Worm (Caenorhabditis elegans) whole organism, late embryonic: ENCODE measurements around the gene grl-30.

Experiments used
- F13H6.1 ChIP-seq: sonication (generic microtip); optimal IDR thresholded peaks from 2 replicates; lab custom pipeline; 2016; ENCODE audit warnings: missing genetic modification characterization, missing compliant biosample characterization
- Y22D7AL.16 ChIP-seq: sonication (generic microtip); optimal IDR thresholded peaks from 2 replicates; lab custom pipeline; 2016; ENCODE audit warnings: missing genetic modification characterization, missing compliant biosample characterization
- ahr-1 ChIP-seq: sonication (generic microtip); optimal IDR thresholded peaks from 2 replicates; lab custom pipeline; 2016; ENCODE audit warnings: missing genetic modification characterization, missing compliant biosample characterization
- ama-1 ChIP-seq: fragments of 150-350 bp; optimal IDR thresholded peaks from 2 replicates; lab custom pipeline; 2014
- ceh-14 ChIP-seq: sonication (generic microtip); optimal IDR thresholded peaks from 2 replicates; lab custom pipeline; 2016; ENCODE audit warnings: missing genotype, missing genetic modification characterization, missing compliant biosample characterization
- ceh-19 ChIP-seq: fragments of 200-800 bp; sonication (Bioruptor generic); optimal IDR thresholded peaks from 2 replicates; lab custom pipeline; 2018; ENCODE audit warnings: mild to moderate bottlenecking, missing genetic modification characterization, missing compliant biosample characterization
- ceh-22 ChIP-seq: sonication (generic microtip); optimal IDR thresholded peaks from 2 replicates; lab custom pipeline; 2017; ENCODE audit warnings: missing biosample characterization, missing genetic modification characterization
- ceh-30 ChIP-seq: fragments of 150-350 bp; optimal IDR thresholded peaks from 2 replicates; lab custom pipeline; 2014; ENCODE audit warnings: missing biosample characterization, missing genetic modification characterization
- ceh-31 ChIP-seq: sonication (generic microtip); optimal IDR thresholded peaks from 2 replicates; lab custom pipeline; 2016; ENCODE audit warnings: missing genetic modification characterization, missing compliant biosample characterization
- ceh-9 ChIP-seq: sonication (generic microtip); optimal IDR thresholded peaks from 2 replicates; lab custom pipeline; 2016; ENCODE audit warnings: mild to moderate bottlenecking, missing genetic modification characterization, inconsistent platforms, missing compliant biosample characterization
- dmd-4 ChIP-seq: sonication (generic microtip); optimal IDR thresholded peaks from 2 replicates; lab custom pipeline; 2016; ENCODE audit warnings: borderline replicate concordance, missing genetic modification characterization, missing compliant biosample characterization
- dve-1 ChIP-seq: sonication (generic microtip); optimal IDR thresholded peaks from 2 replicates; lab custom pipeline; 2017; ENCODE audit warnings: antibody characterized with exemption, mild to moderate bottlenecking, missing genetic modification characterization, missing compliant biosample characterization
- elt-2 ChIP-seq: sonication (generic microtip); optimal IDR thresholded peaks from 2 replicates; lab custom pipeline; 2016; ENCODE audit warnings: missing genetic modification reagents, missing genetic modification characterization, missing compliant biosample characterization
- elt-4 ChIP-seq: sonication (generic microtip); optimal IDR thresholded peaks from 2 replicates; lab custom pipeline; 2016; ENCODE audit warnings: missing genetic modification characterization, missing compliant biosample characterization
- ets-4 ChIP-seq: sonication (generic microtip); optimal IDR thresholded peaks from 2 replicates; lab custom pipeline; 2016; ENCODE audit warnings: missing genetic modification characterization, missing compliant biosample characterization
- eyg-1 ChIP-seq: sonication (generic microtip); optimal IDR thresholded peaks from 2 replicates; lab custom pipeline; 2016; ENCODE audit warnings: missing genotype, missing genetic modification characterization, missing compliant biosample characterization
- fkh-10 ChIP-seq: fragments of 150-350 bp; optimal IDR thresholded peaks from 2 replicates; lab custom pipeline; 2014; ENCODE audit warnings: missing biosample characterization, missing genetic modification reagents, missing genetic modification characterization
- gmeb-2 ChIP-seq: sonication (generic microtip); optimal IDR thresholded peaks from 2 replicates; lab custom pipeline; 2016; ENCODE audit warnings: missing genetic modification characterization, inconsistent platforms, missing compliant biosample characterization
- hlh-13 ChIP-seq: fragments of 200-800 bp; sonication (Bioruptor generic); optimal IDR thresholded peaks from 2 replicates; lab custom pipeline; 2018; ENCODE audit warnings: mild to moderate bottlenecking, missing genetic modification characterization, missing compliant biosample characterization
- hlh-15 ChIP-seq: sonication (generic microtip); optimal IDR thresholded peaks from 2 replicates; lab custom pipeline; 2016; ENCODE audit warnings: missing genetic modification characterization, missing compliant biosample characterization
- hlh-6 ChIP-seq: sonication (generic microtip); optimal IDR thresholded peaks from 2 replicates; lab custom pipeline; 2016; ENCODE audit warnings: missing genotype, missing genetic modification characterization, missing compliant biosample characterization
- hlh-8 ChIP-seq: sonication (generic microtip); optimal IDR thresholded peaks from 2 replicates; lab custom pipeline; 2016; ENCODE audit warnings: missing genotype, missing genetic modification characterization, missing compliant biosample characterization
- lim-6 ChIP-seq: sonication (generic microtip); optimal IDR thresholded peaks from 2 replicates; lab custom pipeline; 2016; ENCODE audit warnings: missing genetic modification characterization, missing compliant biosample characterization
- lin-11 ChIP-seq: fragments of 200-800 bp; sonication (Bioruptor generic); optimal IDR thresholded peaks from 2 replicates; lab custom pipeline; 2018; ENCODE audit warnings: mild to moderate bottlenecking, missing genetic modification characterization, missing compliant biosample characterization
- madf-2 ChIP-seq: sonication (generic microtip); optimal IDR thresholded peaks from 2 replicates; lab custom pipeline; 2017; ENCODE audit warnings: missing genetic modification characterization, missing compliant biosample characterization
- npax-4 ChIP-seq: sonication (generic microtip); optimal IDR thresholded peaks from 2 replicates; lab custom pipeline; 2016; ENCODE audit warnings: missing genetic modification characterization, missing compliant biosample characterization
- odd-2 ChIP-seq: sonication (generic microtip); optimal IDR thresholded peaks from 2 replicates; lab custom pipeline; 2017; ENCODE audit warnings: antibody characterized with exemption, mild to moderate bottlenecking, missing genetic modification characterization, missing compliant biosample characterization
- pros-1 ChIP-seq: fragments of 150-350 bp; optimal IDR thresholded peaks from 2 replicates; lab custom pipeline; 2014; ENCODE audit warnings: missing biosample characterization, missing genetic modification reagents, missing genetic modification characterization
- sox-2 ChIP-seq: fragments of 200-800 bp; sonication (Bioruptor generic); IDR thresholded peaks from 2 replicates; pipeline ENCODE4 v1.3.6; 2022; ENCODE audit warnings: missing genetic modification reagents, missing genetic modification characterization, missing compliant biosample characterization
- sox-4 ChIP-seq: sonication (generic microtip); optimal IDR thresholded peaks from 2 replicates; lab custom pipeline; 2017; ENCODE audit warnings: mild to moderate bottlenecking, missing genetic modification characterization, inconsistent platforms, missing compliant biosample characterization
- tbx-2 ChIP-seq: sonication (generic microtip); optimal IDR thresholded peaks from 2 replicates; lab custom pipeline; 2016; ENCODE audit warnings: missing genetic modification characterization, missing compliant biosample characterization
- tbx-7 ChIP-seq: sonication (generic microtip); optimal IDR thresholded peaks from 2 replicates; lab custom pipeline; 2016; ENCODE audit warnings: missing genotype, missing genetic modification characterization, missing compliant biosample characterization
- ttx-3 ChIP-seq: sonication (generic microtip); optimal IDR thresholded peaks from 2 replicates; lab custom pipeline; 2016; ENCODE audit warnings: missing genetic modification reagents, missing genetic modification characterization, missing compliant biosample characterization
- unc-86 ChIP-seq: sonication (generic microtip); optimal IDR thresholded peaks from 2 replicates; lab custom pipeline; 2016; ENCODE audit warnings: missing genetic modification characterization, missing compliant biosample characterization
- zip-5 ChIP-seq: sonication (generic microtip); optimal IDR thresholded peaks from 2 replicates; lab custom pipeline; 2016; ENCODE audit warnings: missing genetic modification characterization, missing compliant biosample characterization
- ztf-16 ChIP-seq: sonication (generic microtip); optimal IDR thresholded peaks from 2 replicates; lab custom pipeline; 2017; ENCODE audit warnings: missing genetic modification characterization, missing compliant biosample characterization

Gene grl-30

ce11 chrV:3581643-3582042, 25.6 kb downstream of the grl-30 start:
- no peak for TF ChIP-seq fkh-10
- TF ChIP-seq hlh-6 (tag; lab: Kevin White, UChicago): no peak
- no peak for TF ChIP-seq ceh-31 (tag; lab: Kevin White, UChicago)
- no peak for TF ChIP-seq zip-5 (tag; lab: Kevin White, UChicago)
- no peak for TF ChIP-seq elt-2 (tag; lab: Kevin White, UChicago)
- no peak for TF ChIP-seq gmeb-2 (tag; lab: Kevin White, UChicago)
- TF ChIP-seq F13H6.1 (tag; lab: Kevin White, UChicago): no peak
- TF ChIP-seq ceh-30 (tag; lab: Kevin White, UChicago): no peak
- no peak for TF ChIP-seq hlh-15
- no peak for TF ChIP-seq ama-1 (lab: Kevin White, UChicago)
- TF ChIP-seq ztf-16 (tag; lab: Kevin White, UChicago): no peak
- TF ChIP-seq madf-2 (tag; lab: Kevin White, UChicago): no peak
- no peak for TF ChIP-seq ceh-14 (tag; lab: Kevin White, UChicago)
- no peak for TF ChIP-seq ceh-19 (GFP tag; lab: Kevin White, UChicago)
- no peak for TF ChIP-seq tbx-7 (tag; lab: Kevin White, UChicago)
- no peak for TF ChIP-seq pros-1 (tag; lab: Kevin White, UChicago)

- TF ChIP-seq madf-2 (tag; lab: Kevin White, UChicago): no peak
- no peak for TF ChIP-seq sox-4 (tag; lab: Kevin White, UChicago)
- no peak for TF ChIP-seq ets-4 (tag; lab: Kevin White, UChicago)
- no peak for TF ChIP-seq Y22D7AL.16 (tag; lab: Kevin White, UChicago)
- no peak for TF ChIP-seq odd-2
- no peak for TF ChIP-seq elt-4
Measured at ce11 chrV:3582086-3582485, 26.0 kb downstream of the grl-30 start.

ce11 chrV:3582671-3583070, 26.6 kb downstream of the grl-30 start:
- TF ChIP-seq dve-1 (tag; lab: Kevin White, UChicago) (no peak), hlh-6 (tag; lab: Kevin White, UChicago) (no peak), pros-1 (tag; lab: Kevin White, UChicago) (no peak), dmd-4 (tag; lab: Kevin White, UChicago) (no peak), F13H6.1 (tag; lab: Kevin White, UChicago) (no peak), fkh-10 (no peak), ceh-9 (tag; lab: Kevin White, UChicago) (no peak), unc-86 (no peak), ceh-14 (tag; lab: Kevin White, UChicago) (no peak), ceh-19 (GFP tag; lab: Kevin White, UChicago) (no peak), ahr-1 (no peak), npax-4 (tag; lab: Kevin White, UChicago) (no peak), ceh-31 (tag; lab: Kevin White, UChicago) (no peak), hlh-13 (GFP tag; lab: Kevin White, UChicago) (no peak), lin-11 (no peak), madf-2 (tag; lab: Kevin White, UChicago) (no peak), ttx-3 (tag; lab: Kevin White, UChicago) (no peak), eyg-1 (no peak), tbx-2 (tag; lab: Kevin White, UChicago) (no peak)

- TF ChIP-seq unc-86: no peak
- TF ChIP-seq hlh-8 (tag; lab: Kevin White, UChicago): no peak
- TF ChIP-seq odd-2: no peak
- no peak for TF ChIP-seq ttx-3 (tag; lab: Kevin White, UChicago)
- no peak for TF ChIP-seq ceh-22
- no peak for TF ChIP-seq sox-2 (GFP tag; lab: Robert Waterston, UW)
- no peak for TF ChIP-seq Y22D7AL.16 (tag; lab: Kevin White, UChicago)
- TF ChIP-seq lim-6 (tag; lab: Kevin White, UChicago): no peak
- TF ChIP-seq, all 69 proteins: peak for 0
Measured at ce11 chrV:3583622-3584021, 27.5 kb downstream of the grl-30 start.
